Fruit fly (Drosophila melanogaster): ENCODE results near the gene Top2.

Gene Top2

dm6 chr2L:19442627-19443026 lies 10.7 kb downstream of the Top2 start, which contains the start of gene CG10237:
Gene CG10237, minus strand, starts transcription at chr2L:19442727.
- no peak for TF ChIP-seq Rel (GFP tag; optimal IDR thresholded peaks at IDR 0.05)
- no peak for TF ChIP-seq Rel (tag; optimal IDR thresholded peaks at IDR 0.05)
- no peak for TF ChIP-seq sv (GFP tag; optimal IDR thresholded peaks at IDR 0.05)
- no peak for TF ChIP-seq rgr (GFP tag; optimal IDR thresholded peaks at IDR 0.05)
- no peak for TF ChIP-seq Hnf4 (GFP tag; optimal IDR thresholded peaks at IDR 0.05)
- no peak for TF ChIP-seq foxo (GFP tag; optimal IDR thresholded peaks at IDR 0.05)
- no peak for TF ChIP-seq Dfd (GFP tag; optimal IDR thresholded peaks at IDR 0.05)

DNA sequence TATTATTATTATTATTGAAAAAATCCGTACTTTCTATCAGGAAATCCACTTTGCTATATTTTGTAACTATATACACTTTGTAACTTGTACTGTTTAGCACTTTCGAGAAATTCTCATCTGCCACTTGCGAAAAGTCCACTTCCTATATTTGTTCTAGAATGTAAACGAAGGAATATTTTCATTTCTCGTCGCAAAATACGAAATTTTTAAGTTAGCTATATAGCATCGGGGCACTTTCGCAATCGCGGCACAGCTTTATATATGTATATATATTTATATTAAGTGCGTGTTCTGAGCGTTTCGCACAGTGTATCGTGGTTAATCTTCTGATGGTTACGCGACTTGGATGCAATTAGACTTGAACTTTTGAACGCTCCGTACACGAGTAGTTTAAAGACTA lies 11.5 kb downstream of the Top2 start, which contains the start of gene RanGAP:
RanGAP (plus strand) TSS at position 169 of the 400 bp plus-strand sequence.
- TF ChIP-seq OdsH (GFP tag; optimal IDR thresholded peaks at IDR 0.05) (no peak), Jra (GFP tag; optimal IDR thresholded peaks at IDR 0.05) (no peak), dmrt93B (GFP tag; optimal IDR thresholded peaks at IDR 0.05) (no peak), GATAd (GFP tag; optimal IDR thresholded peaks at IDR 0.05) (no peak), HLH106 (tag; optimal IDR thresholded peaks at IDR 0.05) (no peak), lola (GFP tag; optimal IDR thresholded peaks at IDR 0.05) (no peak), Myc (optimal IDR thresholded peaks at IDR 0.05) (no peak), Dif (GFP tag; optimal IDR thresholded peaks at IDR 0.05; ENCODE audit: partially characterized antibody) (no peak), Hr78 (GFP tag; optimal IDR thresholded peaks at IDR 0.05) (no peak), Dfd (GFP tag; optimal IDR thresholded peaks at IDR 0.05) (no peak), tai (GFP tag; optimal IDR thresholded peaks at IDR 0.05) (no peak), Hr83 (GFP tag; optimal IDR thresholded peaks at IDR 0.05; ENCODE audit: poor library complexity, severe bottlenecking) (no peak)

dm6 chr2L:19441339-19441738 lies 12.0 kb downstream of the Top2 start:
- TF ChIP-seq Sp1 (GFP tag; optimal IDR thresholded peaks at IDR 0.05) (no peak), dsf (GFP tag; optimal IDR thresholded peaks at IDR 0.05; ENCODE audit: borderline replicate concordance) (no peak), fru (GFP tag; optimal IDR thresholded peaks at IDR 0.05) (no peak), Hr83 (GFP tag; optimal IDR thresholded peaks at IDR 0.05; ENCODE audit: poor library complexity, severe bottlenecking) (no peak), Dif (GFP tag; optimal IDR thresholded peaks at IDR 0.05; ENCODE audit: partially characterized antibody) (no peak), CrebA (GFP tag; optimal IDR thresholded peaks at IDR 0.05; ENCODE audit: borderline replicate concordance) (no peak), h (GFP tag; optimal IDR thresholded peaks at IDR 0.05) (no peak), tai (GFP tag; optimal IDR thresholded peaks at IDR 0.05) (no peak), Dfd (GFP tag; optimal IDR thresholded peaks at IDR 0.05) (no peak), Vsx2 (GFP tag; optimal IDR thresholded peaks at IDR 0.05; ENCODE audit: partially characterized antibody) (no peak), CG32264 (GFP tag; optimal IDR thresholded peaks at IDR 0.05) (no peak), GATAd (GFP tag; optimal IDR thresholded peaks at IDR 0.05) (no peak), N (GFP tag; optimal IDR thresholded peaks at IDR 0.05) (no peak), usp (GFP tag; optimal IDR thresholded peaks at IDR 0.05) (no peak), Hr78 (GFP tag; optimal IDR thresholded peaks at IDR 0.05) (no peak)

DNA sequence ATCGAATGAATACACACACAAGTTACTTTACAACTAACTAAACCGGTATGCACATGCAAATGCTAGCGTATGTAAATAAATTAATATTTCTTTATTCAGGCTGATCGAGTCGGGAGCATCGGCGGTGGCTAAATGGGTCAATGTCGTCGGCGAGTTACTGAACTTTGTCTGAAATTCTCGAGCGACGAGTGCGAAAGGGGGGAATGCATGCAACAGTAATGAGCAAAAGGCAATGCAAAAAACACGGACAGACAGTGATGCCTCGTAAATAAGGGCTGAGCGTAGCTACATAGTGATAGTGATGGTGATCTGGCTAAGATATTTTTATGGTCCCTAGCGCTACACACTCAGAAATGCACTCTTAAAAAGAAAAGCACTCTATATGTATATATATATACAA lies 12.6 kb downstream of the Top2 start:
- TF ChIP-seq h (GFP tag; optimal IDR thresholded peaks at IDR 0.05) (peak; percentile 0), usp (GFP tag; optimal IDR thresholded peaks at IDR 0.05) (no peak), psq (GFP tag; optimal IDR thresholded peaks at IDR 0.05) (peak; percentile 73), sv (GFP tag; optimal IDR thresholded peaks at IDR 0.05) (no peak), fru (GFP tag; optimal IDR thresholded peaks at IDR 0.05) (peak; percentile 80), Rel (GFP tag; optimal IDR thresholded peaks at IDR 0.05) (no peak), Rel (tag; optimal IDR thresholded peaks at IDR 0.05) (no peak), br (GFP tag; optimal IDR thresholded peaks at IDR 0.05) (no peak), Hnf4 (GFP tag; optimal IDR thresholded peaks at IDR 0.05) (peak; percentile 13), OdsH (GFP tag; optimal IDR thresholded peaks at IDR 0.05) (no peak), HLH106 (tag; optimal IDR thresholded peaks at IDR 0.05) (peak; percentile 31), woc (GFP tag; optimal IDR thresholded peaks at IDR 0.05) (peak; percentile 31)

DNA sequence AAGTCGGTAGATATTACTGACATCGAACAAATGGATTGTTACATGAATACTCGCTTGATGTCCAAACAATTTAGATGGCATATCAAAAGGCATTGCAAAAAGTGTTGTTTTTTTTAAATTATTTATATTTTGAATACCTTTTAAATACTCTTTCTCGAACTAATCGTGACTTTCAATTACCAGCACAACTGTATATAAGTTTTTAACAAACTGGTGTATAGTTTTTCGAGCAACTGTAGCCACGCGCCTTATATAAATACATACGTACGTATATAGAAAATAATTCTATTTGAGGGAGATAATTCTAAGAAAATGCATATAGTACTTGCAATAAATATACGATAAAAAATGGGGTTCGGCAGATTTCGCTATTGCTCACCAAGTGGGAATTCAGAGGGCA lies 13.0 kb downstream of the Top2 start:
- TF ChIP-seq Rel (GFP tag; optimal IDR thresholded peaks at IDR 0.05), result no peak
- no peak for TF ChIP-seq Rel (tag; optimal IDR thresholded peaks at IDR 0.05)
- no peak for TF ChIP-seq OdsH (GFP tag; optimal IDR thresholded peaks at IDR 0.05)

All from whole organism, wandering third instar larva.